In genomic region chr3L:9047062-9047461, dm6 we compare ENCODE assay signal across 1 fruit fly cellular context.
A peak's percentile ranks its signal among the peaks of the same experiment; 100 is the strongest.
TF ChIP-seq lines count a peak whose summit lies in the region.

Argk2 (plus strand) TSS chr3L:9047439.

TF ChIP-seq in whole organism, embryonic, 481 proteins besides CTCF, POLR2A, EP300 and RAD21 (continued from another document):
- TF ChIP-seq pita (GFP tag; optimal IDR thresholded peaks at IDR 0.05; lab: Kevin White, UChicago): peak; percentile 70
- TF ChIP-seq CG15601 (tag; optimal IDR thresholded peaks at IDR 0.05; lab: Kevin White, UChicago): no peak
- TF ChIP-seq Ptx1 (GFP tag; IDR thresholded peaks at IDR 0.05; lab: Robert Waterston, UW): peak; percentile 51
- TF ChIP-seq vvl (GFP tag; IDR thresholded peaks at IDR 0.05; lab: Robert Waterston, UW): peak; percentile 40; the same call in 1 of the 2 replicates
- TF ChIP-seq Abd-B (GFP tag; optimal IDR thresholded peaks at IDR 0.05; lab: Kevin White, UChicago): peak; percentile 74
- no peak for TF ChIP-seq Dref (GFP tag; IDR thresholded peaks at IDR 0.05; lab: Robert Waterston, UW)
- peak; percentile 44 for TF ChIP-seq slbo (GFP tag; IDR thresholded peaks at IDR 0.05; lab: Robert Waterston, UW)
- no peak for TF ChIP-seq CG34224 (GFP tag; IDR thresholded peaks at IDR 0.05; lab: Robert Waterston, UW; ENCODE audit: partially characterized antibody)
- peak; percentile 10; the same call in 1 of the 2 replicates for TF ChIP-seq CG6272 (GFP tag; IDR thresholded peaks at IDR 0.05; lab: Robert Waterston, UW)
- TF ChIP-seq phol (tag; optimal IDR thresholded peaks at IDR 0.05; lab: Kevin White, UChicago): peak; percentile 18
- TF ChIP-seq CG18262 (tag; optimal IDR thresholded peaks at IDR 0.05; lab: Kevin White, UChicago): peak; percentile 8
- TF ChIP-seq CG14710 (tag; optimal IDR thresholded peaks at IDR 0.05; lab: Kevin White, UChicago): peak; percentile 30
- no peak for TF ChIP-seq ATbp (GFP tag; optimal IDR thresholded peaks at IDR 0.05; lab: Kevin White, UChicago)
- TF ChIP-seq CG13296 (GFP tag; optimal IDR thresholded peaks at IDR 0.05; lab: Kevin White, UChicago): no peak
- peak; percentile 9 for TF ChIP-seq CG7839 (tag; optimal IDR thresholded peaks at IDR 0.05; lab: Kevin White, UChicago)
- TF ChIP-seq Doc2 (GFP tag; IDR thresholded peaks at IDR 0.05; lab: Robert Waterston, UW): no peak
- peak; percentile 22 for TF ChIP-seq CoRest (tag; optimal IDR thresholded peaks at IDR 0.05; lab: Kevin White, UChicago)
- 0 out of 2 replicates have a peak, but pooled peaks have one; percentile 22 for TF ChIP-seq MBD-R2 (GFP tag; IDR thresholded peaks at IDR 0.05; lab: Robert Waterston, UW)
- TF ChIP-seq CG11504 (tag; optimal IDR thresholded peaks at IDR 0.05; lab: Kevin White, UChicago): peak; percentile 35
- TF ChIP-seq Bgb (GFP tag; IDR thresholded peaks at IDR 0.05; lab: Robert Waterston, UW; ENCODE audit: partially characterized antibody): peak; percentile 50; the same call in 1 of the 2 replicates
- TF ChIP-seq C15 (GFP tag; IDR thresholded peaks at IDR 0.05; lab: Robert Waterston, UW): no peak
- 0 out of 3 replicates have a peak, but pooled peaks have one; percentile 16 for TF ChIP-seq CG11695 (GFP tag; IDR thresholded peaks at IDR 0.05; lab: Robert Waterston, UW)
- TF ChIP-seq BEAF-32 (GFP tag; optimal IDR thresholded peaks at IDR 0.05; lab: Kevin White, UChicago): peak; percentile 21
- no peak for TF ChIP-seq chn (GFP tag; optimal IDR thresholded peaks at IDR 0.05; lab: Kevin White, UChicago)
- peak; percentile 58; the same call in 2 of the 3 replicates for TF ChIP-seq knrl (GFP tag; IDR thresholded peaks at IDR 0.05; lab: Robert Waterston, UW; ENCODE audit: partially characterized antibody)
- TF ChIP-seq CG12659 (GFP tag; optimal IDR thresholded peaks at IDR 0.05; lab: Kevin White, UChicago): peak; percentile 2
- TF ChIP-seq sna (GFP tag; IDR thresholded peaks at IDR 0.05; lab: Robert Waterston, UW; ENCODE audit: partially characterized antibody): no peak
- TF ChIP-seq CG31441 (GFP tag; IDR thresholded peaks at IDR 0.05; lab: Robert Waterston, UW): 0 out of 2 replicates have a peak, but pooled peaks have one; percentile 22
- no peak for TF ChIP-seq hkb (optimal IDR thresholded peaks at IDR 0.05; lab: Kevin White, UChicago)
- 0 out of 2 replicates have a peak, but pooled peaks have one; percentile 15 for TF ChIP-seq hkb (GFP tag; IDR thresholded peaks at IDR 0.05; lab: Robert Waterston, UW)
- 0 out of 2 replicates have a peak, but pooled peaks have one; percentile 16 for TF ChIP-seq CG14014 (GFP tag; IDR thresholded peaks at IDR 0.05; lab: Robert Waterston, UW)
- TF ChIP-seq gfzf (GFP tag; optimal IDR thresholded peaks at IDR 0.05; lab: Kevin White, UChicago): peak; percentile 64
- TF ChIP-seq CG2712 (tag; optimal IDR thresholded peaks at IDR 0.05; lab: Kevin White, UChicago): peak; percentile 45
- no peak for TF ChIP-seq CG17186 (GFP tag; optimal IDR thresholded peaks at IDR 0.05; lab: Kevin White, UChicago)
- no peak for TF ChIP-seq Ets65A (GFP tag; lab: Kevin White, UChicago)
- TF ChIP-seq amos (GFP tag; IDR thresholded peaks at IDR 0.05; lab: Robert Waterston, UW; ENCODE audit: partially characterized antibody): peak; percentile 45; the same call in 1 of the 2 replicates
- peak; percentile 36 for TF ChIP-seq pzg (GFP tag; optimal IDR thresholded peaks at IDR 0.05; lab: Kevin White, UChicago)
- TF ChIP-seq CG17361 (GFP tag; IDR thresholded peaks at IDR 0.05; lab: Robert Waterston, UW): peak; percentile 81
- no peak for TF ChIP-seq Vsx1 (GFP tag; optimal IDR thresholded peaks at IDR 0.05; lab: Kevin White, UChicago)
